Fruit fly (Drosophila melanogaster): Measurements from ENCODE around the gene CG13901.

Gene CG13901

dm6 chr3L:799837-800513 is 37.6 kb downstream of the CG13901 start (continued):
- TF ChIP-seq CG34376 (GFP tag; optimal IDR thresholded peaks at IDR 0.05) (no peak), CG6689 (GFP tag; IDR thresholded peaks at IDR 0.05) (peak; percentile 46), CG43689 (GFP tag; IDR thresholded peaks at IDR 0.05) (no peak), crc (GFP tag; optimal IDR thresholded peaks at IDR 0.05) (no peak), CG13894 (tag; optimal IDR thresholded peaks at IDR 0.05) (no peak), Mad (GFP tag; optimal IDR thresholded peaks at IDR 0.05) (no peak), CG7786 (GFP tag; optimal IDR thresholded peaks at IDR 0.05) (no peak), CG12744 (GFP tag; optimal IDR thresholded peaks at IDR 0.05) (no peak), chinmo (GFP tag; IDR thresholded peaks at IDR 0.05; ENCODE audit: partially characterized antibody) (no peak), maf-S (GFP tag; optimal IDR thresholded peaks at IDR 0.05) (no peak), CG12769 (tag; optimal IDR thresholded peaks at IDR 0.05) (no peak), CG4328 (GFP tag; optimal IDR thresholded peaks at IDR 0.05) (no peak), Bteb2 (GFP tag; optimal IDR thresholded peaks at IDR 0.05) (no peak), CG12155 (GFP tag; optimal IDR thresholded peaks at IDR 0.05) (no peak), fu2 (GFP tag; optimal IDR thresholded peaks at IDR 0.05) (no peak), grn (GFP tag; optimal IDR thresholded peaks at IDR 0.05) (no peak), fru (optimal IDR thresholded peaks at IDR 0.05) (no peak), Blimp-1 (GFP tag; optimal IDR thresholded peaks at IDR 0.05) (peak; percentile 75), Taf1 (GFP tag; IDR thresholded peaks at IDR 0.05) (no peak), slp2 (GFP tag; optimal IDR thresholded peaks at IDR 0.05) (no peak), CG4730 (GFP tag; IDR thresholded peaks at IDR 0.05) (no peak), E2f2 (GFP tag; IDR thresholded peaks at IDR 0.05) (peak; percentile 34; the same call in 1 of the 2 replicates), CG2129 (GFP tag; IDR thresholded peaks at IDR 0.05; ENCODE audit: partially characterized antibody) (no peak), CG10565 (GFP tag; optimal IDR thresholded peaks at IDR 0.05) (no peak), CG17385 (GFP tag; optimal IDR thresholded peaks at IDR 0.05) (peak; percentile 19), CG6654 (GFP tag; optimal IDR thresholded peaks at IDR 0.05) (no peak), knrl (GFP tag; IDR thresholded peaks at IDR 0.05; ENCODE audit: partially characterized antibody) (no peak), cwo (GFP tag; optimal IDR thresholded peaks at IDR 0.05) (no peak), CG9727 (GFP tag; optimal IDR thresholded peaks at IDR 0.05) (peak; percentile 15), yki (optimal IDR thresholded peaks at IDR 0.05) (no peak), pum (GFP tag; optimal IDR thresholded peaks at IDR 0.05) (no peak), ems (GFP tag; optimal IDR thresholded peaks at IDR 0.05) (no peak), CG17568 (GFP tag; optimal IDR thresholded peaks at IDR 0.05) (no peak), CG14710 (tag; optimal IDR thresholded peaks at IDR 0.05) (peak; percentile 29), CG9797 (GFP tag; optimal IDR thresholded peaks at IDR 0.05) (no peak), Hmr (GFP tag; optimal IDR thresholded peaks at IDR 0.05) (no peak), crol (GFP tag; IDR thresholded peaks at IDR 0.05) (peak; percentile 63), Dad (GFP tag; optimal IDR thresholded peaks at IDR 0.05) (no peak), CG7745 (tag; optimal IDR thresholded peaks at IDR 0.05) (no peak), az2 (GFP tag; optimal IDR thresholded peaks at IDR 0.05) (peak; percentile 41), Six4 (GFP tag; optimal IDR thresholded peaks at IDR 0.05) (peak; percentile 14), Chrac-16 (GFP tag; optimal IDR thresholded peaks at IDR 0.05) (no peak), Mrtf (GFP tag; IDR thresholded peaks at IDR 0.05) (0 out of 3 replicates have a peak, but pooled peaks have one; percentile 39), CG3281 (GFP tag; optimal IDR thresholded peaks at IDR 0.05) (no peak), onecut (GFP tag; IDR thresholded peaks at IDR 0.05) (no peak), Lhr (GFP tag; optimal IDR thresholded peaks at IDR 0.05) (peak; percentile 7), Asciz (GFP tag; optimal IDR thresholded peaks at IDR 0.05) (peak; percentile 28), corto (GFP tag; optimal IDR thresholded peaks at IDR 0.05) (no peak), Dfd (GFP tag; optimal IDR thresholded peaks at IDR 0.05) (no peak), CG3847 (GFP tag; IDR thresholded peaks at IDR 0.05) (no peak), pnt (GFP tag; optimal IDR thresholded peaks at IDR 0.05) (peak; percentile 32)

Measured in whole organism, embryonic.